Worm (Caenorhabditis elegans): ENCODE measurements around the gene C38C3.6.

ce11 chrV:1538842-1539241, 47.4 kb upstream of the C38C3.6 start:
- TF ChIP-seq pqm-1 (tag; optimal IDR thresholded peaks at IDR 0.05) = no peak
- no peak for TF ChIP-seq pha-4 (tag; optimal IDR thresholded peaks at IDR 0.05)
